Fruit fly (Drosophila melanogaster) whole organism: Measurements from ENCODE around the gene Eh.

Source experiments
- CG8478 ChIP-seq: fragments of >200 bp; optimal IDR thresholded peaks from 2 replicates; lab custom pipeline; 2018; ENCODE audit warnings: inconsistent platforms
- Dll ChIP-seq: fragments of >200 bp; optimal IDR thresholded peaks from 2 replicates; lab custom pipeline; 2017
- pan ChIP-seq: fragments of >200 bp; optimal IDR thresholded peaks from 2 replicates; lab custom pipeline; 2017
- psq ChIP-seq: fragments of >200 bp; optimal IDR thresholded peaks from 2 replicates; lab custom pipeline; 2017
- usp ChIP-seq: fragments of >200 bp; optimal IDR thresholded peaks from 2 replicates; lab custom pipeline; 2017; ENCODE audit warnings: missing biosample characterization, missing genetic modification characterization, mixed read lengths

DNA sequence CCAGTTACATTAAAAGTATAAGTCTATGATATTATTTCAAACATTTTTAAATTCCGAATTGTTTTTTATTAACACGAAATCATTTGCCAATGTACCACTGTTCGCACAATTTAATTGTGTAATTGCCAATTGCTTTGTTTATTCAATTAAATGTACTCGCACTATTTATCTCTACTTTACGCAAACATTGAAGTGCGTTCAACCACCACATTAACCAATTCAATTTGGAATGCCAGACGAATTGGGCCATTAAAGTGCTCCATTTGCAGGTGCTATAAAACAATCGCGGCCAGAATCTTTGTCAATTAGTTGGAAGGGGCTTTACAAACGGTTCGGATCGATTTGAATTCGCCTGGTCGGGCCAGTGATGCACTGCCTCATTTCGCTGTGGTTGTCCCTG lies 37.9 kb downstream of the Eh start, which contains the start of gene CG5863:
- TF ChIP-seq Dll (no peak), pan (lab: Kevin White, UChicago) (no peak), usp (GFP tag; lab: Kevin White, UChicago) (no peak), CG8478 (no peak), psq (lab: Kevin White, UChicago) (no peak)
